Worm (Caenorhabditis elegans) whole organism, mixed stage, embryonic: ENCODE results near the gene skr-19.

Experiments
- M03D4.4 ChIP-seq: sonication (generic microtip); optimal IDR thresholded peaks from 2 replicates; lab custom pipeline; 2017; ENCODE audit warnings: mild to moderate bottlenecking, missing genetic modification characterization, missing compliant biosample characterization
- bed-3 ChIP-seq: fragments of 200-800 bp; sonication (Bioruptor generic); optimal IDR thresholded peaks from 3 replicates; lab custom pipeline; 2018; ENCODE audit warnings: mild to moderate bottlenecking, missing genetic modification characterization, moderate library complexity, missing compliant biosample characterization
- blmp-1 ChIP-seq: fragments of 150-350 bp; optimal IDR thresholded peaks from 2 replicates; lab custom pipeline; 2014; ENCODE audit warnings: missing biosample characterization, missing genetic modification characterization
- ceh-39 ChIP-seq: fragments of 150-350 bp; optimal IDR thresholded peaks from 2 replicates; lab custom pipeline; 2014; ENCODE audit warnings: missing biosample characterization, missing genetic modification characterization
- ceh-43 ChIP-seq: fragments of 200-800 bp; sonication (Bioruptor generic); optimal IDR thresholded peaks from 2 replicates; lab custom pipeline; 2018; ENCODE audit warnings: mild to moderate bottlenecking, missing genetic modification characterization, moderate library complexity, missing compliant biosample characterization
- ceh-83 ChIP-seq: fragments of 200-800 bp; sonication (Bioruptor generic); optimal IDR thresholded peaks from 2 replicates; lab custom pipeline; 2018; ENCODE audit warnings: mild to moderate bottlenecking, missing genetic modification characterization, missing compliant biosample characterization
- ces-1 ChIP-seq: fragments of 150-350 bp; optimal IDR thresholded peaks from 2 replicates; lab custom pipeline; 2014; ENCODE audit warnings: missing biosample characterization, missing genetic modification reagents, missing genetic modification characterization
- cnd-1 ChIP-seq: fragments of 200-800 bp; sonication (Bioruptor generic); optimal IDR thresholded peaks from 2 replicates; lab custom pipeline; 2018; ENCODE audit warnings: mild to moderate bottlenecking, missing genetic modification characterization, missing compliant biosample characterization
- elt-1 ChIP-seq: sonication (generic microtip); optimal IDR thresholded peaks from 2 replicates; lab custom pipeline; 2017; ENCODE audit warnings: missing genetic modification characterization, mild to moderate bottlenecking, missing compliant biosample characterization, antibody characterized with exemption, moderate library complexity, borderline replicate concordance; ENCODE audit not compliant: insufficient read depth
- elt-3 ChIP-seq: fragments of 150-350 bp; optimal IDR thresholded peaks from 2 replicates; lab custom pipeline; 2014; ENCODE audit warnings: missing biosample characterization, missing genetic modification characterization
- flh-1 ChIP-seq: fragments of 200-800 bp; sonication (Bioruptor generic); optimal IDR thresholded peaks from 2 replicates; lab custom pipeline; 2018; ENCODE audit warnings: mild to moderate bottlenecking, missing genetic modification characterization, moderate library complexity, missing compliant biosample characterization
- ham-2 ChIP-seq: fragments of 200-800 bp; sonication (Bioruptor generic); optimal IDR thresholded peaks from 2 replicates; lab custom pipeline; 2018; ENCODE audit warnings: mild to moderate bottlenecking, missing genetic modification characterization, missing compliant biosample characterization
- hlh-1 ChIP-seq: fragments of 150-350 bp; optimal IDR thresholded peaks from 2 replicates; lab custom pipeline; 2014; ENCODE audit warnings: missing biosample characterization, missing genetic modification reagents, missing genetic modification characterization
- lin-13 ChIP-seq: fragments of 150-350 bp; optimal IDR thresholded peaks from 2 replicates; lab custom pipeline; 2014; ENCODE audit warnings: missing biosample characterization, missing genetic modification characterization
- lin-32 ChIP-seq: fragments of 200-800 bp; sonication (Bioruptor generic); optimal IDR thresholded peaks from 2 replicates; lab custom pipeline; 2018; ENCODE audit warnings: mild to moderate bottlenecking, missing genetic modification characterization, missing compliant biosample characterization
- mab-5 ChIP-seq: fragments of 150-350 bp; optimal IDR thresholded peaks from 2 replicates; lab custom pipeline; 2014; ENCODE audit warnings: missing biosample characterization, missing genetic modification characterization
- mls-2 ChIP-seq: sonication (generic microtip); optimal IDR thresholded peaks from 2 replicates; lab custom pipeline; 2016; ENCODE audit warnings: mild to moderate bottlenecking, missing genetic modification characterization, moderate library complexity, missing compliant biosample characterization
- nhr-12 ChIP-seq: fragments of 150-350 bp; optimal IDR thresholded peaks from 2 replicates; lab custom pipeline; 2014; ENCODE audit warnings: missing biosample characterization, missing genetic modification characterization
- nhr-2 ChIP-seq: fragments of 150-350 bp; optimal IDR thresholded peaks from 2 replicates; lab custom pipeline; 2014; ENCODE audit warnings: missing biosample characterization, missing genetic modification characterization
- nhr-237 ChIP-seq: fragments of 150-350 bp; optimal IDR thresholded peaks from 2 replicates; lab custom pipeline; 2014; ENCODE audit warnings: missing biosample characterization, missing genetic modification characterization
- nhr-28 ChIP-seq: fragments of 150-350 bp; optimal IDR thresholded peaks from 2 replicates; lab custom pipeline; 2014; ENCODE audit warnings: missing biosample characterization, missing genetic modification characterization
- pha-4 ChIP-seq: fragments of 150-350 bp; optimal IDR thresholded peaks from 2 replicates; lab custom pipeline; 2018; ENCODE audit warnings: missing biosample characterization, missing genetic modification reagents, missing genetic modification characterization
- sptf-1 ChIP-seq: sonication (generic microtip); optimal IDR thresholded peaks from 2 replicates; lab custom pipeline; 2017; ENCODE audit warnings: mild to moderate bottlenecking, missing genetic modification characterization, moderate library complexity, missing compliant biosample characterization
- tbx-8 ChIP-seq: fragments of 200-800 bp; sonication (Bioruptor generic); optimal IDR thresholded peaks from 2 replicates; lab custom pipeline; 2018; ENCODE audit warnings: mild to moderate bottlenecking, missing genetic modification characterization, moderate library complexity, missing compliant biosample characterization
- unc-120 ChIP-seq: sonication (generic microtip); optimal IDR thresholded peaks from 2 replicates; lab custom pipeline; 2017; ENCODE audit warnings: missing genetic modification characterization, missing compliant biosample characterization; ENCODE audit not compliant: poor library complexity, severe bottlenecking
- unc-62 ChIP-seq: fragments of 150-350 bp; optimal IDR thresholded peaks from 2 replicates; lab custom pipeline; 2014; ENCODE audit warnings: missing biosample characterization, missing genetic modification reagents, missing genetic modification characterization
- zip-8 ChIP-seq: fragments of 150-350 bp; optimal IDR thresholded peaks from 2 replicates; lab custom pipeline; 2014; ENCODE audit warnings: missing biosample characterization, missing genetic modification characterization
- ztf-11 ChIP-seq: fragments of 150-350 bp; optimal IDR thresholded peaks from 2 replicates; lab custom pipeline; 2014; ENCODE audit warnings: missing biosample characterization, missing genetic modification characterization

skr-19 gene

ce11 chrX:13189861-13190260 lies 34.6 kb downstream of the skr-19 start, which contains the start of gene cwp-5:
TSS of gene cwp-5 (minus strand) at chrX:13189961.
- TF ChIP-seq nhr-2 (tag; lab: Kevin White, UChicago) (no peak), elt-1 (no peak), nhr-12 (no peak), ceh-43 (GFP tag; lab: Kevin White, UChicago) (no peak), flh-1 (GFP tag; lab: Kevin White, UChicago) (no peak), elt-3 (tag; lab: Kevin White, UChicago) (no peak), ces-1 (GFP tag; lab: Kevin White, UChicago) (no peak), nhr-237 (no peak), bed-3 (GFP tag; lab: Kevin White, UChicago) (no peak), zip-8 (tag; lab: Kevin White, UChicago) (no peak), M03D4.4 (tag; lab: Kevin White, UChicago) (no peak), sptf-1 (no peak), mls-2 (tag; lab: Kevin White, UChicago) (no peak), hlh-1 (no peak), nhr-28 (tag; lab: Kevin White, UChicago) (no peak)

DNA sequence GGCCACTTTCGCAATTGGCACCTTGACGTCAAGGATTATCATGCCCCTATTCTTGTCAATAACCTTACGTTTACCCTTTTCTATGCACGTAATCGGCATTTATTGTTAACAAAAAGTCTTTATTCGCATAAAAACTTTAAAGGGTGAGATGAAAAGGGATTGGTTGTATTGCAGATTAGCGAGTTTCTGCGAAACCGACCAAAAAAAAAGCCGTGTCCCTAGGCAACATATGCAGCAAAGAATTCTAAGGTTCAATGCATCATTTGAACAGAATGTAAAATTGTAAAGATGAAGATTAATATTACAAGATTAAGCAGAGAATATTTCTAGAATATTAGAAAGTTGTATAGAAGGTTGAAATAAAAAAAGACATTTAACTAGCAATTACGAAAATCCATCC lies 42.5 kb downstream of the skr-19 start:
- TF ChIP-seq elt-1: no peak
- TF ChIP-seq blmp-1: no peak
- no peak for TF ChIP-seq unc-120 (tag; lab: Kevin White, UChicago)
- TF ChIP-seq lin-32 (GFP tag; lab: Kevin White, UChicago): no peak
- TF ChIP-seq zip-8 (tag; lab: Kevin White, UChicago): no peak
- no peak for TF ChIP-seq ceh-43 (GFP tag; lab: Kevin White, UChicago)
- TF ChIP-seq nhr-28 (tag; lab: Kevin White, UChicago): no peak
- no peak for TF ChIP-seq ham-2
- TF ChIP-seq nhr-2 (tag; lab: Kevin White, UChicago): no peak
- no peak for TF ChIP-seq unc-62 (GFP tag; lab: Kevin White, UChicago)
- no peak for TF ChIP-seq M03D4.4 (tag; lab: Kevin White, UChicago)
- no peak for TF ChIP-seq elt-3 (tag; lab: Kevin White, UChicago)
- TF ChIP-seq cnd-1 (tag; lab: Kevin White, UChicago): no peak

ce11 chrX:13178347-13178746 lies 46.2 kb downstream of the skr-19 start, which contains the start of gene nlp-3:
TSS of gene nlp-3 (minus strand) at chrX:13178447.
- TF ChIP-seq nhr-28 (tag; lab: Kevin White, UChicago) (no peak), ztf-11 (no peak), lin-13 (no peak), mls-2 (tag; lab: Kevin White, UChicago) (no peak), sptf-1 (no peak), ceh-39 (tag; lab: Kevin White, UChicago) (no peak), nhr-2 (tag; lab: Kevin White, UChicago) (no peak), elt-1 (no peak), ces-1 (GFP tag; lab: Kevin White, UChicago) (no peak), nhr-12 (no peak), pha-4 (tag; lab: Kevin White, UChicago) (no peak), mab-5 (tag; lab: Kevin White, UChicago) (no peak), cnd-1 (tag; lab: Kevin White, UChicago) (no peak), nhr-237 (no peak), tbx-8 (GFP tag; lab: Kevin White, UChicago) (no peak)

- TF ChIP-seq hlh-1: peak; percentile 58
- no peak for TF ChIP-seq ceh-83 (GFP tag; lab: Kevin White, UChicago)
- no peak for TF ChIP-seq lin-32 (GFP tag; lab: Kevin White, UChicago)
- TF ChIP-seq bed-3 (GFP tag; lab: Kevin White, UChicago): no peak
- TF ChIP-seq, all 35 proteins: peak for 1
Observed at ce11 chrX:13174437-13174836, 50.1 kb downstream of the skr-19 start.
